Fruit fly (Drosophila melanogaster) whole organism, wandering third instar larva: ENCODE results near the gene CG42245.

ENCODE experiments used
- Abd-B ChIP-seq: fragments of >200 bp; optimal IDR thresholded peaks from 2 replicates; lab custom pipeline; 2017; ENCODE audit warnings: missing biosample characterization, missing genetic modification characterization
- CG32264 ChIP-seq: fragments of 200-800 bp; sonication (Bioruptor generic); optimal IDR thresholded peaks from 2 replicates; lab custom pipeline; 2016; ENCODE audit warnings: missing biosample characterization, missing genetic modification characterization
- CG9705 ChIP-seq: fragments of 200-800 bp; sonication (Bioruptor generic); optimal IDR thresholded peaks from 2 replicates; lab custom pipeline; 2018; ENCODE audit warnings: missing biosample characterization, mild to moderate bottlenecking, missing genetic modification characterization
- CrebA ChIP-seq: fragments of 200-800 bp; sonication (Bioruptor generic); optimal IDR thresholded peaks from 2 replicates; lab custom pipeline; 2016; ENCODE audit warnings: missing biosample characterization, mild to moderate bottlenecking, missing genetic modification characterization, borderline replicate concordance
- Dfd ChIP-seq: fragments of >200 bp; optimal IDR thresholded peaks from 2 replicates; lab custom pipeline; 2017; ENCODE audit warnings: missing biosample characterization, missing genetic modification characterization
- Dif ChIP-seq: fragments of 200-275, 200-300 bp; sonication (Bioruptor generic); optimal IDR thresholded peaks from 2 replicates; lab custom pipeline; 2018; ENCODE audit warnings: missing biosample characterization, missing genetic modification characterization; ENCODE audit not compliant: partially characterized antibody
- GATAd ChIP-seq: sonication (Bioruptor generic); optimal IDR thresholded peaks from 2 replicates; lab custom pipeline; 2016; ENCODE audit warnings: missing biosample characterization, missing genetic modification characterization
- HLH106 ChIP-seq: fragments of 200-800 bp; optimal IDR thresholded peaks from 3 replicates; lab custom pipeline; 2019; ENCODE audit warnings: missing biosample characterization, mild to moderate bottlenecking, missing genetic modification characterization, moderate library complexity
- Hnf4 ChIP-seq: fragments of 200-800 bp; sonication (Bioruptor generic); optimal IDR thresholded peaks from 2 replicates; lab custom pipeline; 2016; ENCODE audit warnings: missing biosample characterization, mild to moderate bottlenecking, missing genetic modification characterization
- Hr78 ChIP-seq: fragments of >200 bp; optimal IDR thresholded peaks from 2 replicates; lab custom pipeline; 2017; ENCODE audit warnings: missing biosample characterization, missing genetic modification characterization
- Hr83 ChIP-seq: fragments of 200-300 bp; sonication (Bioruptor generic); optimal IDR thresholded peaks from 2 replicates; lab custom pipeline; 2016; ENCODE audit warnings: missing biosample characterization, mild to moderate bottlenecking, missing genetic modification characterization, moderate library complexity; ENCODE audit not compliant: poor library complexity, severe bottlenecking
- Jra ChIP-seq: sonication (Bioruptor generic); optimal IDR thresholded peaks from 2 replicates; lab custom pipeline; 2016; ENCODE audit warnings: missing biosample characterization, missing genetic modification characterization
- Mio ChIP-seq: sonication (Bioruptor generic); optimal IDR thresholded peaks from 2 replicates; lab custom pipeline; 2016; ENCODE audit warnings: missing biosample characterization, missing genetic modification characterization
- N ChIP-seq: fragments of >200 bp; optimal IDR thresholded peaks from 2 replicates; lab custom pipeline; 2018; ENCODE audit warnings: missing biosample characterization, missing external identifiers, missing genetic modification characterization
- OdsH ChIP-seq: fragments of 200-800 bp; sonication (Bioruptor generic); optimal IDR thresholded peaks from 2 replicates; lab custom pipeline; 2016; ENCODE audit warnings: missing biosample characterization, mild to moderate bottlenecking, missing genetic modification characterization
- Rel ChIP-seq, 2 experiments: fragments of 200-800 bp; sonication (Bioruptor generic) in 1 of 2; optimal IDR thresholded peaks; 2 replicates in 1 of 2; 3 replicates in 1 of 2; lab custom pipeline; 2016 to 2019; ENCODE audit warnings: mild to moderate bottlenecking in 2 of 2, missing biosample characterization in 2 of 2, missing genetic modification characterization in 2 of 2, moderate library complexity in 1 of 2
- Sp1 ChIP-seq: fragments of 200-800 bp; sonication (Bioruptor generic); optimal IDR thresholded peaks from 3 replicates; lab custom pipeline; 2019; ENCODE audit warnings: missing biosample characterization, mild to moderate bottlenecking, missing genetic modification characterization, moderate library complexity
- Vsx2 ChIP-seq: fragments of 200-300, 225-300 bp; sonication (Bioruptor generic); optimal IDR thresholded peaks from 2 replicates; lab custom pipeline; 2018; ENCODE audit warnings: missing biosample characterization, missing genetic modification characterization; ENCODE audit not compliant: partially characterized antibody
- br ChIP-seq: fragments of 200-800 bp; sonication (Bioruptor generic); optimal IDR thresholded peaks from 2 replicates; lab custom pipeline; 2016; ENCODE audit warnings: missing biosample characterization, missing genetic modification characterization
- brk ChIP-seq: fragments of 200-800 bp; sonication (Bioruptor generic); optimal IDR thresholded peaks from 2 replicates; lab custom pipeline; 2016; ENCODE audit warnings: missing biosample characterization, mild to moderate bottlenecking, missing genetic modification characterization
- dl ChIP-seq, 2 experiments: fragments of 175-275, 200-275 bp in 1 of 2; fragments of 200-275 bp in 1 of 2; sonication (Bioruptor generic); optimal IDR thresholded peaks; lab custom pipeline; 2018; ENCODE audit warnings: mild to moderate bottlenecking in 2 of 2, missing biosample characterization in 2 of 2, missing genetic modification characterization in 2 of 2, moderate library complexity in 2 of 2; ENCODE audit not compliant: partially characterized antibody in 2 of 2, insufficient read depth in 1 of 2
- dmrt93B ChIP-seq: fragments of 200-800 bp; sonication (Bioruptor generic); optimal IDR thresholded peaks from 2 replicates; lab custom pipeline; 2018; ENCODE audit warnings: missing biosample characterization, mild to moderate bottlenecking, missing genetic modification characterization
- dsf ChIP-seq: sonication (Bioruptor generic); optimal IDR thresholded peaks from 2 replicates; lab custom pipeline; 2016; ENCODE audit warnings: missing biosample characterization, missing genetic modification characterization, borderline replicate concordance
- ey ChIP-seq: fragments of 200-800 bp; sonication (Bioruptor generic); optimal IDR thresholded peaks from 2 replicates; lab custom pipeline; 2016; ENCODE audit warnings: missing biosample characterization, missing genetic modification characterization
- foxo ChIP-seq, 2 experiments: fragments of 200-800 bp; sonication (Bioruptor generic); optimal IDR thresholded peaks; 2 replicates in 1 of 2; 3 replicates in 1 of 2; lab custom pipeline; 2016 to 2017; ENCODE audit warnings: missing biosample characterization in 2 of 2, missing genetic modification characterization in 2 of 2
- fru ChIP-seq: fragments of 200-800 bp; sonication (Bioruptor generic); optimal IDR thresholded peaks from 3 replicates; lab custom pipeline; 2016; ENCODE audit warnings: missing biosample characterization, mild to moderate bottlenecking, missing genetic modification characterization
- h ChIP-seq: fragments of 200-800 bp; sonication (Bioruptor generic); optimal IDR thresholded peaks from 3 replicates; lab custom pipeline; 2016; ENCODE audit warnings: missing biosample characterization, mild to moderate bottlenecking, missing genetic modification characterization
- jim ChIP-seq: fragments of 175-275, 200-325 bp; sonication (Bioruptor generic); optimal IDR thresholded peaks from 2 replicates; lab custom pipeline; 2016; ENCODE audit warnings: missing biosample characterization, mild to moderate bottlenecking, missing genetic modification characterization
- lola ChIP-seq: fragments of >200 bp; optimal IDR thresholded peaks from 2 replicates; lab custom pipeline; 2017; ENCODE audit warnings: missing biosample characterization, missing genetic modification characterization
- pan ChIP-seq: fragments of >200 bp; optimal IDR thresholded peaks from 2 replicates; lab custom pipeline; 2017
- psq ChIP-seq: fragments of 200-800 bp; sonication (Bioruptor generic); optimal IDR thresholded peaks from 3 replicates; lab custom pipeline; 2017; ENCODE audit warnings: missing biosample characterization, mild to moderate bottlenecking, missing genetic modification characterization, moderate library complexity
- rgr ChIP-seq: fragments of 200-800 bp; sonication (Bioruptor generic); optimal IDR thresholded peaks from 3 replicates; lab custom pipeline; 2016; ENCODE audit warnings: missing biosample characterization, mild to moderate bottlenecking, missing genetic modification characterization
- sage ChIP-seq: fragments of 200-800 bp; sonication (Bioruptor generic); optimal IDR thresholded peaks from 2 replicates; lab custom pipeline; 2016; ENCODE audit warnings: missing biosample characterization, mild to moderate bottlenecking, missing genetic modification characterization
- sv ChIP-seq: fragments of 200-800 bp; sonication (Bioruptor generic); optimal IDR thresholded peaks from 3 replicates; lab custom pipeline; 2016; ENCODE audit warnings: missing biosample characterization, missing genetic modification characterization
- tai ChIP-seq: sonication (Bioruptor generic); optimal IDR thresholded peaks from 2 replicates; lab custom pipeline; 2016; ENCODE audit warnings: missing biosample characterization, missing genetic modification characterization
- usp ChIP-seq: fragments of >200 bp; optimal IDR thresholded peaks from 2 replicates; lab custom pipeline; 2017; ENCODE audit warnings: missing biosample characterization, missing genetic modification characterization
- woc ChIP-seq: sonication (Bioruptor generic); optimal IDR thresholded peaks from 2 replicates; lab custom pipeline; 2016; ENCODE audit warnings: missing biosample characterization, mild to moderate bottlenecking, missing genetic modification characterization

The CG42245 gene

DNA sequence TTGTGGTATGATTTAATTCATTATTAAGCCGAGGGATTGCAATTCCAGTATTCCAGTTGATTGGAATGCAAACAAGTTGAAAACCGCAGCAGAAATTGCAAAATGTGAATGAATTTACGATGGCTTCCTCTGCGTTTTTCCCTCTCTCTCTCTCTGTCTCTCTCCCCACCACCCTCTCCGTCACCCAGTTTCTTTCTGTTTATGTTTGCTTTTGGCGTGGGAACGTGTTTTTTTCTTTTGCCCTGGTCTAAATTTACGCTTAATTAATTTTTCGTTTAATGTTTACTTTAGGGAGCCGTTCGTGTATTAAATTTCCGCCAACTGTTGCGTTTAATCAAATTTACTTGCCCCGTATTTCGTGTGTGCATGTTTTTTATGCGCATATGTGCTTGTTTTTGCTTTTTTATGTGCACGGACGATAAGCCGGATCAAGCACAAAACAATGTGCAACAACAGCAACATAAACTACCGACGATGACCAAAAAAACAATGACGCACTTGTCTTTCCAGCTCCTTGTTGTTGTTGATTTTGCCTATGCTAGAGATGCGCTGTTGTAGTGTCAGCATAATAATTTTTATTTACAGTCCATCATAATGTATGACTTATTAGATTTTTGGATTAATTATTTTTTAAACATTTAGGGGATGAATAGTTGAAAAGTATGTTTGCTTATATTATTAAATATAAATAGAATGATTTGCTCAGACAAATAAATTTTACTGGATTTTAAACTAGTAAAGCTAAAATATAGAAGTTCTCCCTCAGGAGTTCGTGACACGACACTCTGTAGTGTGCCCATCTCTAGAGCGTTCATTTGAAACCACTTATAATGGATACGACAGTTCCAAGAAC lies 41.4 kb upstream of the CG42245 start:
- TF ChIP-seq ey (GFP tag; lab: Kevin White, UChicago) (peak; percentile 29), lola (no peak), Abd-B (GFP tag; lab: Kevin White, UChicago) (no peak), CG9705 (GFP tag; lab: Kevin White, UChicago) (no peak), sage (GFP tag; lab: Kevin White, UChicago) (no peak), Dif (GFP tag; lab: Kevin White, UChicago) (no peak), Hr78 (GFP tag; lab: Kevin White, UChicago) (no peak), CG32264 (GFP tag; lab: Kevin White, UChicago) (no peak), foxo (GFP tag; optimal IDR thresholded peaks at IDR 0.05; lab: Kevin White, UChicago) (peak in 1 of 2 experiments; percentile 53), woc (GFP tag; lab: Kevin White, UChicago) (peak; percentile 21), h (GFP tag; lab: Kevin White, UChicago) (peak; percentile 5), Hnf4 (GFP tag; lab: Kevin White, UChicago) (no peak), psq (peak; percentile 14), dl (GFP tag; optimal IDR thresholded peaks at IDR 0.05; lab: Kevin White, UChicago; ENCODE audit: insufficient read depth in 1 of 2, partially characterized antibody in 2 of 2) (no peak), usp (no peak), Rel (GFP tag; optimal IDR thresholded peaks at IDR 0.05; lab: Kevin White, UChicago) (no peak), Rel (tag; optimal IDR thresholded peaks at IDR 0.05; lab: Kevin White, UChicago) (no peak), rgr (GFP tag; lab: Kevin White, UChicago) (peak; percentile 26), Sp1 (GFP tag; lab: Kevin White, UChicago) (peak; percentile 1), jim (GFP tag; lab: Kevin White, UChicago) (no peak), dsf (GFP tag; lab: Kevin White, UChicago) (no peak), br (GFP tag; lab: Kevin White, UChicago) (peak; percentile 37), Dfd (GFP tag; lab: Kevin White, UChicago) (no peak), tai (GFP tag; lab: Kevin White, UChicago) (no peak), dmrt93B (GFP tag; lab: Kevin White, UChicago) (no peak), N (GFP tag; lab: Kevin White, UChicago) (no peak), Vsx2 (GFP tag; lab: Kevin White, UChicago) (peak; percentile 28), Jra (GFP tag; lab: Kevin White, UChicago) (no peak), brk (GFP tag; lab: Kevin White, UChicago) (no peak), Hr83 (GFP tag; lab: Kevin White, UChicago) (peak; percentile 17), pan (lab: Kevin White, UChicago) (no peak), CrebA (GFP tag; lab: Kevin White, UChicago) (no peak), OdsH (GFP tag; lab: Kevin White, UChicago) (peak; percentile 2), GATAd (no peak), fru (peak; percentile 41), HLH106 (tag; lab: Kevin White, UChicago) (peak; percentile 3), sv (GFP tag; lab: Kevin White, UChicago) (peak; percentile 68), Mio (GFP tag; lab: Kevin White, UChicago) (no peak)

DNA sequence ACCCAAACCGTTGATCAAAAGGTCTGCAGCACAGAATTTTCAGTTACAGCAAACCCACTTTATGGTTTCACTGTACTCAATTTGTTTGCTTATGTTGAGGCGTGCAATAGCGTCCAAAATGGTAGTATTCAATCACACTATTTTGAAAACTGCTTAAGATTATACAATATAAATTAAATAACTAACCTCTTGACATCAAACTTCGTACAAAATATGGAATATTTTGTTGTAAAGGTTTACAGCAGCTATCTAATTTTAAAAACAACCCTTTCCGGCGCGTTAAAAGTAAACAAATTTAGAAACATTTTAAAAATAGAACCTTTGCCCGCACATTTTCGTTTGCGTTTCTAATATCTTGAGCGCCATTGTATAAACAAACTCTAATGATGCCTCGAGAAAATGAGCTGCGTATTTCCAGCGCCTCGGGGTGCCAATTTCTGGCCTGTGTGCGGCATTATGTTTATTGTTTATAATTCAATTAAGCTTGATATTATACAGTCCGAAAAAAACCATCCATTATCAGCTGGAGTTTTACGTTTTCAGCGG lies 40.7 kb upstream of the CG42245 start:
- no peak for TF ChIP-seq Hr83 (GFP tag; lab: Kevin White, UChicago)
- no peak for TF ChIP-seq br (GFP tag; lab: Kevin White, UChicago)
- TF ChIP-seq sv (GFP tag; lab: Kevin White, UChicago), result peak; percentile 28
